Worm (Caenorhabditis elegans): ENCODE results near the gene F21D9.1.
A peak's percentile ranks its signal among the peaks of the same experiment; 100 is the strongest.

F21D9.1 gene

DNA sequence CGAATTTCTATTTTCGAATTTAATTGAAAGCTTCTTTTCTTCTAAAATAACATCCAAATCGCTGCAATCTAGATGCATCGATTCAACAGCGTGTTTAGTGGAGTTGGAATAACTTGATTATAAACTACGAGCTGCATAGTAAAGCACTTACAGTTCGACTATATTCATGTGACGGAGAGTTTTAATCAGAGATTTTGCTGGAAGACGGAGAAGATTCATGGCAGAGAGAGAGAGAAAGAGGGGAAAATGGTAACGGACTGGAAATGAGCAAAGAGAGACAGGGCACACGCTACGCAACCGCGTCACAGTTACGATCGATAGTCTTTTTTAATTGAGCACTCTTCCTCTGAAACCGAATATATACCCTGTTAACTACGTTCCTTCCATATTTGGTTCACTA, 30.8 kb upstream of the F21D9.1 start, which contains the start of gene fbxb-116:
Gene fbxb-116 (plus strand): TSS at position 301 of the 400 bp plus-strand sequence.
- TF ChIP-seq pha-4 (tag; optimal IDR thresholded peaks at IDR 0.05), result no peak
- TF ChIP-seq nhr-12 (tag; optimal IDR thresholded peaks at IDR 0.05), result no peak
- no peak for TF ChIP-seq lin-32 (GFP tag; optimal IDR thresholded peaks at IDR 0.05)
- no peak for TF ChIP-seq sem-2 (GFP tag; optimal IDR thresholded peaks at IDR 0.05)
- TF ChIP-seq M03D4.4 (tag; optimal IDR thresholded peaks at IDR 0.05), result no peak

ce11 chrV:19237204-19237603, 27.0 kb upstream of the F21D9.1 start, which contains the start of gene fbxb-2:
TSS of gene fbxb-2 (minus strand) at chrV:19237304.
- no peak for TF ChIP-seq sptf-1 (tag; optimal IDR thresholded peaks at IDR 0.05)
- TF ChIP-seq hlh-1 (tag; optimal IDR thresholded peaks at IDR 0.05), result no peak
- TF ChIP-seq cnd-1 (tag; optimal IDR thresholded peaks at IDR 0.05), result no peak
- no peak for TF ChIP-seq ham-2 (GFP tag; optimal IDR thresholded peaks at IDR 0.05)
- no peak for TF ChIP-seq lsy-2 (tag; optimal IDR thresholded peaks at IDR 0.05)
- no peak for TF ChIP-seq unc-120 (tag; optimal IDR thresholded peaks at IDR 0.05; ENCODE audit: poor library complexity, severe bottlenecking)
- no peak for TF ChIP-seq zip-8 (tag; optimal IDR thresholded peaks at IDR 0.05)
- no peak for TF ChIP-seq ces-1 (GFP tag; optimal IDR thresholded peaks at IDR 0.05)
- TF ChIP-seq sem-2 (GFP tag; optimal IDR thresholded peaks at IDR 0.05), result no peak
- TF ChIP-seq nhr-76 (tag; optimal IDR thresholded peaks at IDR 0.05), result no peak
- TF ChIP-seq M03D4.4 (tag; optimal IDR thresholded peaks at IDR 0.05), result no peak
- no peak for TF ChIP-seq nhr-237 (tag; optimal IDR thresholded peaks at IDR 0.05)
- no peak for TF ChIP-seq ceh-83 (GFP tag; optimal IDR thresholded peaks at IDR 0.05)
- TF ChIP-seq flh-1 (GFP tag; optimal IDR thresholded peaks at IDR 0.05), result no peak
- no peak for TF ChIP-seq ceh-43 (GFP tag; optimal IDR thresholded peaks at IDR 0.05)
- TF ChIP-seq snpc-4 (tag; optimal IDR thresholded peaks at IDR 0.05), result no peak
- no peak for TF ChIP-seq drap-1 (GFP tag; optimal IDR thresholded peaks at IDR 0.05)

- no peak for TF ChIP-seq ceh-83 (GFP tag; optimal IDR thresholded peaks at IDR 0.05)
- no peak for TF ChIP-seq zip-8 (tag; optimal IDR thresholded peaks at IDR 0.05)
- no peak for TF ChIP-seq hlh-1 (tag; optimal IDR thresholded peaks at IDR 0.05)
- no peak for TF ChIP-seq ces-1 (GFP tag; optimal IDR thresholded peaks at IDR 0.05)
- TF ChIP-seq sptf-1 (tag; optimal IDR thresholded peaks at IDR 0.05), result no peak
- TF ChIP-seq lin-32 (GFP tag; optimal IDR thresholded peaks at IDR 0.05), result no peak
- TF ChIP-seq lin-13 (tag; optimal IDR thresholded peaks at IDR 0.05), result no peak
- TF ChIP-seq ham-2 (GFP tag; optimal IDR thresholded peaks at IDR 0.05), result no peak
- no peak for TF ChIP-seq pha-4 (tag; optimal IDR thresholded peaks at IDR 0.05)
- TF ChIP-seq unc-120 (tag; optimal IDR thresholded peaks at IDR 0.05; ENCODE audit: poor library complexity, severe bottlenecking), result no peak
- TF ChIP-seq nhr-2 (tag; optimal IDR thresholded peaks at IDR 0.05), result no peak
- no peak for TF ChIP-seq mls-2 (tag; optimal IDR thresholded peaks at IDR 0.05)
- no peak for TF ChIP-seq nhr-28 (tag; optimal IDR thresholded peaks at IDR 0.05)
- TF ChIP-seq blmp-1 (tag; optimal IDR thresholded peaks at IDR 0.05), result no peak
- no peak for TF ChIP-seq mep-1 (tag; optimal IDR thresholded peaks at IDR 0.05)
- no peak for TF ChIP-seq nhr-237 (tag; optimal IDR thresholded peaks at IDR 0.05)
- no peak for TF ChIP-seq ztf-11 (tag; optimal IDR thresholded peaks at IDR 0.05)
- no peak for TF ChIP-seq drap-1 (GFP tag; optimal IDR thresholded peaks at IDR 0.05)
- TF ChIP-seq elt-3 (tag; optimal IDR thresholded peaks at IDR 0.05), result no peak
- no peak for TF ChIP-seq unc-39 (tag; optimal IDR thresholded peaks at IDR 0.05)
Measured at ce11 chrV:19240129-19240528, 24.1 kb upstream of the F21D9.1 start, which contains the start of the genes fbxb-115 and fbxb-1. TSS of gene fbxb-115 (minus strand) at chrV:19240229. TSS of gene fbxb-1 (plus strand) at chrV:19240354.

DNA sequence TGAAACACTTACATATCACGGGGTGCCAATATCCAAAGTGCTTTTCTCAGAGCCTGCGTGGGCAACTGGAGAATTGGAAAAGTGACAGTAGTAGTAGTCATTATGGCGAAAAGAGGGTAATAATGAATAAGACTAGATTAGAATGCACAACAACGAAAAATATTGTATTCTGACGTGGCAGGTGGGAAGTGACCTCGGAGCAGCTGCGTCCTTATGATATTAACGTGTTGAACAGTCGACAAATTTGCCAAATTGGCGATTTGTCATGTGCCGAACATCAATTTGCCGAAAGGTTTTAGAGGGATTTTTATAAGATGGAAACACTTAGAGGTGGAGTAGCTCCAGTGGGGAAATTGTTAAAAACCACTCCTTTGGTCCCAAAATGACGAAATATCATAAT, 13.3 kb upstream of the F21D9.1 start, which contains the start of gene str-81:
Gene str-81 (minus strand): TSS at position 101 of the 400 bp plus-strand sequence.
- TF ChIP-seq nhr-2 (tag; optimal IDR thresholded peaks at IDR 0.05), result peak; percentile 36
- peak; percentile 16 for TF ChIP-seq cnd-1 (tag; optimal IDR thresholded peaks at IDR 0.05)
- TF ChIP-seq nhr-28 (tag; optimal IDR thresholded peaks at IDR 0.05), result no peak
- TF ChIP-seq ces-1 (GFP tag; optimal IDR thresholded peaks at IDR 0.05), result no peak

- TF ChIP-seq ztf-11 (tag; optimal IDR thresholded peaks at IDR 0.05), result no peak
- TF ChIP-seq ceh-39 (tag; optimal IDR thresholded peaks at IDR 0.05), result no peak
- no peak for TF ChIP-seq flh-1 (GFP tag; optimal IDR thresholded peaks at IDR 0.05)
- no peak for TF ChIP-seq ham-2 (GFP tag; optimal IDR thresholded peaks at IDR 0.05)
Measured at ce11 chrV:19251844-19252243, 12.4 kb upstream of the F21D9.1 start, which contains the start of gene F21D9.11. TSS of gene F21D9.11 (plus strand) at chrV:19252144.

DNA sequence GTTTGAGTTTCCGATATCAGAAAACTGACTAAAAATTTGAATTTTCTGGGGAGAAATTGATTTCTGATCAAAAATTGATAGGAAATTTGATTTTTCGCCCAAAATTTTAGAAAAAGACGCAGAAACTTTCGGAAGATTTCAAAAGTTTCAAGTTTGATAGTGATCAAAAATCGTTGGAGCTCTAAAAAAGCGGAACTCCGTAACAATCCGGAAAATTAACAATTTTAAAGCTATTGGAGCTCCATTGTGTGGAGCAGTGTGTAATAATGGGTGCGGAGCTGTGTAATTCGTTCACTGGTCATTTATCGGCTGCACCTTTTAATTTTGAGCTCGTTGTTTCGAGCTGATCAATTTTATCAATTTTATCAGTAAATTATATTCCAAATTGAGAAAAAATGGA, 10.7 kb upstream of the F21D9.1 start, which contains the start of gene F21D9.4:
Gene F21D9.4 (plus strand): TSS at position 301 of the 400 bp plus-strand sequence.
- TF ChIP-seq snpc-4 (tag; optimal IDR thresholded peaks at IDR 0.05) (no peak), blmp-1 (tag; optimal IDR thresholded peaks at IDR 0.05) (no peak), bed-3 (GFP tag; optimal IDR thresholded peaks at IDR 0.05) (no peak), drap-1 (GFP tag; optimal IDR thresholded peaks at IDR 0.05) (no peak), tbx-8 (GFP tag; optimal IDR thresholded peaks at IDR 0.05) (no peak), elt-3 (tag; optimal IDR thresholded peaks at IDR 0.05) (no peak), elt-1 (tag; optimal IDR thresholded peaks at IDR 0.05; ENCODE audit: borderline replicate concordance, insufficient read depth) (no peak), lsy-2 (tag; optimal IDR thresholded peaks at IDR 0.05) (no peak), sem-2 (GFP tag; optimal IDR thresholded peaks at IDR 0.05) (no peak), hlh-1 (tag; optimal IDR thresholded peaks at IDR 0.05) (no peak), flh-1 (GFP tag; optimal IDR thresholded peaks at IDR 0.05) (no peak), mab-5 (tag; optimal IDR thresholded peaks at IDR 0.05) (no peak), nhr-28 (tag; optimal IDR thresholded peaks at IDR 0.05) (no peak), cnd-1 (tag; optimal IDR thresholded peaks at IDR 0.05) (no peak)

Data from whole organism, mixed stage, embryonic.